Worm (Caenorhabditis elegans) whole organism, late embryonic: ENCODE data around the gene R05D8.9.

Experiments used
- ama-1 ChIP-seq: fragments of 150-350 bp; optimal IDR thresholded peaks from 2 replicates; lab custom pipeline; 2014
- ceh-31 ChIP-seq: sonication (generic microtip); optimal IDR thresholded peaks from 2 replicates; lab custom pipeline; 2016; ENCODE audit warnings: missing genetic modification characterization, missing compliant biosample characterization
- lim-6 ChIP-seq: sonication (generic microtip); optimal IDR thresholded peaks from 2 replicates; lab custom pipeline; 2016; ENCODE audit warnings: missing genetic modification characterization, missing compliant biosample characterization
- lin-11 ChIP-seq: fragments of 200-800 bp; sonication (Bioruptor generic); optimal IDR thresholded peaks from 2 replicates; lab custom pipeline; 2018; ENCODE audit warnings: mild to moderate bottlenecking, missing genetic modification characterization, missing compliant biosample characterization
- pag-3 ChIP-seq: sonication (generic microtip); optimal IDR thresholded peaks from 2 replicates; lab custom pipeline; 2016; ENCODE audit warnings: missing compliant biosample characterization, missing genetic modification characterization, borderline replicate concordance
- rnt-1 ChIP-seq: sonication (generic microtip); optimal IDR thresholded peaks from 2 replicates; lab custom pipeline; 2016; ENCODE audit warnings: missing genetic modification characterization, missing compliant biosample characterization
- sdc-2 ChIP-seq: sonication (generic microtip); optimal IDR thresholded peaks from 2 replicates; lab custom pipeline; 2016; ENCODE audit warnings: missing genotype, missing genetic modification characterization, missing compliant biosample characterization
- unc-42 ChIP-seq: sonication (generic microtip); optimal IDR thresholded peaks from 2 replicates; lab custom pipeline; 2016; ENCODE audit warnings: missing genotype, missing genetic modification characterization, missing compliant biosample characterization
- unc-55 ChIP-seq: sonication (generic microtip); optimal IDR thresholded peaks from 2 replicates; lab custom pipeline; 2017; ENCODE audit warnings: missing biosample characterization, missing genetic modification reagents, missing genetic modification characterization

- TF ChIP-seq ama-1 (lab: Kevin White, UChicago) (no peak), pag-3 (tag; lab: Kevin White, UChicago) (no peak), rnt-1 (no peak), lim-6 (tag; lab: Kevin White, UChicago) (no peak), sdc-2 (tag; lab: Kevin White, UChicago) (no peak), lin-11 (no peak), unc-42 (tag; lab: Kevin White, UChicago) (no peak), unc-55 (GFP tag; lab: Kevin White, UChicago) (no peak), ceh-31 (tag; lab: Kevin White, UChicago) (no peak)
Observed at ce11 chrV:2758437-2758836, 8.9 kb downstream of the R05D8.9 start.
